Worm (Caenorhabditis elegans) whole organism, L4 larva: ENCODE data around the gene mics-1.

ENCODE experiments used
- R02D3.7 ChIP-seq: fragments of 150-350 bp; sonication (generic microtip); optimal IDR thresholded peaks from 3 replicates; lab custom pipeline; 2014; ENCODE audit warnings: missing biosample characterization, missing genetic modification characterization
- ZK546.5 ChIP-seq, 2 experiments: sonication (generic microtip); optimal IDR thresholded peaks; 2 replicates each; lab custom pipeline; 2017; ENCODE audit warnings: missing biosample characterization in 2 of 2, missing genetic modification characterization in 2 of 2
- ceh-28 ChIP-seq: fragments of 150-350 bp; optimal IDR thresholded peaks from 2 replicates; lab custom pipeline; 2014; ENCODE audit warnings: missing biosample characterization, missing genetic modification reagents, missing genetic modification characterization
- egl-27 ChIP-seq: sonication (generic microtip); optimal IDR thresholded peaks from 3 replicates; lab custom pipeline; 2017; ENCODE audit warnings: missing biosample characterization, missing genetic modification reagents, missing genetic modification characterization
- lin-15B ChIP-seq: fragments of 150-350 bp; sonication (generic microtip); optimal IDR thresholded peaks from 3 replicates; lab custom pipeline; 2014; ENCODE audit warnings: missing biosample characterization, missing genetic modification characterization
- lsy-2 ChIP-seq, 2 experiments: fragments of 150-350 bp in 1 of 2; sonication (generic microtip) in 1 of 2; optimal IDR thresholded peaks; 2 replicates each; lab custom pipeline; 2014 to 2017; ENCODE audit warnings: missing biosample characterization in 2 of 2, missing genetic modification characterization in 2 of 2
- nhr-76 ChIP-seq: fragments of 150-350 bp; optimal IDR thresholded peaks from 2 replicates; lab custom pipeline; 2014; ENCODE audit warnings: missing biosample characterization, missing genetic modification characterization
- tra-1 ChIP-seq: fragments of 200-800 bp; sonication (Bioruptor generic); IDR thresholded peaks from 2 replicates; pipeline ENCODE4 v1.3.6; 2022; ENCODE audit warnings: missing genetic modification reagents, missing genetic modification characterization, missing compliant biosample characterization
- unc-62 ChIP-seq, 3 experiments: fragments of 150-350 bp in 1 of 3; sonication (generic microtip); optimal IDR thresholded peaks in 2 of 3; peaks in 1 of 3; 1 replicate in 1 of 3; 2 replicates in 2 of 3; lab custom pipeline; 2014 to 2017; ENCODE audit warnings: missing biosample characterization in 3 of 3, missing genetic modification characterization in 3 of 3, missing genetic modification reagents in 3 of 3, missing genotype in 1 of 3
- zag-1 ChIP-seq: fragments of 150-350 bp; optimal IDR thresholded peaks from 2 replicates; lab custom pipeline; 2014; ENCODE audit warnings: missing biosample characterization, missing genetic modification characterization

- TF ChIP-seq lsy-2 (tag; optimal IDR thresholded peaks at IDR 0.05; lab: Kevin White, UChicago) (no peak), ZK546.5 (tag; optimal IDR thresholded peaks at IDR 0.05; lab: Kevin White, UChicago) (no peak), lin-15B (tag; lab: Kevin White, UChicago) (no peak), tra-1 (GFP tag; lab: Robert Waterston, UW) (no peak), zag-1 (no peak), nhr-76 (no peak), unc-62 (GFP tag; optimal IDR thresholded peaks at IDR 0.05 in 1 of 2; lab: Kevin White, UChicago) (peak in 1 of 2 experiments; percentile 71), unc-62 (tag; optimal IDR thresholded peaks at IDR 0.05; lab: Kevin White, UChicago) (no peak), egl-27 (tag; lab: Kevin White, UChicago) (no peak), R02D3.7 (tag; lab: Kevin White, UChicago) (no peak), ceh-28 (no peak)
Measured at ce11 chrV:10571523-10571922, 6.6 kb downstream of the mics-1 start.
